Worm (Caenorhabditis elegans) whole organism, L1 larva: ENCODE data around the gene gem-1.

Source experiments
- C16A3.4 ChIP-seq: fragments of 150-350 bp; optimal IDR thresholded peaks from 2 replicates; lab custom pipeline; 2014; ENCODE audit warnings: missing biosample characterization, missing genetic modification characterization
- Y116A8C.19 ChIP-seq: sonication (generic microtip); optimal IDR thresholded peaks from 2 replicates; lab custom pipeline; 2016; ENCODE audit warnings: missing compliant biosample characterization, missing genetic modification characterization, borderline replicate concordance
- aha-1 ChIP-seq: fragments of 150-350 bp; optimal IDR thresholded peaks from 2 replicates; lab custom pipeline; 2014; ENCODE audit warnings: missing biosample characterization, missing genetic modification characterization
- alr-1 ChIP-seq: fragments of 200-800 bp; sonication (Bioruptor generic); optimal IDR thresholded peaks from 2 replicates; lab custom pipeline; 2018; ENCODE audit warnings: borderline replicate concordance, mild to moderate bottlenecking, missing genetic modification characterization, missing compliant biosample characterization
- aly-2 ChIP-seq: fragments of 150-350 bp; optimal IDR thresholded peaks from 2 replicates; lab custom pipeline; 2014; ENCODE audit warnings: missing biosample characterization, missing genetic modification characterization
- ama-1 ChIP-seq: fragments of 150-350 bp; optimal IDR thresholded peaks from 2 replicates; lab custom pipeline; 2014
- blmp-1 ChIP-seq: fragments of 150-350 bp; optimal IDR thresholded peaks from 2 replicates; lab custom pipeline; 2014; ENCODE audit warnings: missing biosample characterization, missing genetic modification characterization
- ceh-63 ChIP-seq: fragments of 200-800 bp; sonication (Bioruptor generic); optimal IDR thresholded peaks from 2 replicates; lab custom pipeline; 2018; ENCODE audit warnings: mild to moderate bottlenecking, missing genetic modification characterization, missing compliant biosample characterization
- ceh-8 ChIP-seq: fragments of 200-800 bp; sonication (Bioruptor generic); optimal IDR thresholded peaks from 2 replicates; lab custom pipeline; 2018; ENCODE audit warnings: mild to moderate bottlenecking, missing genetic modification characterization, moderate library complexity, missing compliant biosample characterization
- ces-1 ChIP-seq: fragments of 150-350 bp; optimal IDR thresholded peaks from 2 replicates; lab custom pipeline; 2014; ENCODE audit warnings: missing biosample characterization, missing genetic modification reagents, missing genetic modification characterization
- dpl-1 ChIP-seq, 3 experiments: fragments of 150-350 bp in 2 of 3; sonication (generic microtip) in 1 of 3; optimal IDR thresholded peaks; 2 replicates each; lab custom pipeline; 2014 to 2017; ENCODE audit warnings: missing biosample characterization in 3 of 3, missing genetic modification characterization in 3 of 3, missing genetic modification reagents in 3 of 3
- dsc-1 ChIP-seq: sonication (generic microtip); optimal IDR thresholded peaks from 2 replicates; lab custom pipeline; 2016; ENCODE audit warnings: mild to moderate bottlenecking, missing genetic modification characterization, missing compliant biosample characterization
- efl-3 ChIP-seq: fragments of 200-800 bp; sonication (Bioruptor generic); optimal IDR thresholded peaks from 2 replicates; lab custom pipeline; 2018; ENCODE audit warnings: mild to moderate bottlenecking, missing genetic modification characterization, missing compliant biosample characterization
- elt-2 ChIP-seq: sonication (generic microtip); optimal IDR thresholded peaks from 2 replicates; lab custom pipeline; 2016; ENCODE audit warnings: missing genetic modification characterization, mild to moderate bottlenecking, inconsistent platforms, missing compliant biosample characterization, missing genetic modification reagents
- ets-5 ChIP-seq: fragments of 200-800 bp; sonication (Bioruptor generic); IDR thresholded peaks from 2 replicates; pipeline ENCODE4 v1.3.6; 2022; ENCODE audit warnings: missing genetic modification characterization, missing compliant biosample characterization
- fkh-10 ChIP-seq: sonication (generic microtip); optimal IDR thresholded peaks from 2 replicates; lab custom pipeline; 2017; ENCODE audit warnings: missing biosample characterization, missing genetic modification reagents, missing genetic modification characterization
- fkh-8 ChIP-seq: sonication (generic microtip); optimal IDR thresholded peaks from 2 replicates; lab custom pipeline; 2016; ENCODE audit warnings: mild to moderate bottlenecking, missing genetic modification characterization, missing compliant biosample characterization
- fos-1 ChIP-seq: fragments of 150-350 bp; optimal IDR thresholded peaks from 2 replicates; lab custom pipeline; 2014; ENCODE audit warnings: missing biosample characterization, missing genetic modification characterization
- hlh-17 ChIP-seq: fragments of 200-800 bp; sonication (Bioruptor generic); optimal IDR thresholded peaks from 2 replicates; lab custom pipeline; 2018; ENCODE audit warnings: missing genetic modification characterization, mild to moderate bottlenecking, missing compliant biosample characterization, moderate library complexity, borderline replicate concordance
- hlh-4 ChIP-seq: sonication (generic microtip); optimal IDR thresholded peaks from 2 replicates; lab custom pipeline; 2016; ENCODE audit warnings: mild to moderate bottlenecking, missing genetic modification characterization, missing compliant biosample characterization
- hpl-2 ChIP-seq: fragments of 150-350 bp; optimal IDR thresholded peaks from 2 replicates; lab custom pipeline; 2014; ENCODE audit warnings: missing biosample characterization, missing genetic modification reagents, missing genetic modification characterization
- irx-1 ChIP-seq: sonication (generic microtip); optimal IDR thresholded peaks from 2 replicates; lab custom pipeline; 2016; ENCODE audit warnings: missing genetic modification characterization, missing compliant biosample characterization
- jun-1 ChIP-seq: fragments of 150-350 bp; optimal IDR thresholded peaks from 2 replicates; lab custom pipeline; 2014; ENCODE audit warnings: missing biosample characterization, missing genetic modification reagents, missing genetic modification characterization
- lin-13 ChIP-seq: fragments of 150-350 bp; optimal IDR thresholded peaks from 2 replicates; lab custom pipeline; 2014; ENCODE audit warnings: missing biosample characterization, missing genetic modification reagents, missing genetic modification characterization
- lin-14 ChIP-seq: fragments of 200-800 bp; sonication (Bioruptor generic); optimal IDR thresholded peaks from 2 replicates; lab custom pipeline; 2018; ENCODE audit warnings: mild to moderate bottlenecking, missing genetic modification characterization, moderate library complexity, missing compliant biosample characterization
- lin-35 ChIP-seq, 2 experiments: fragments of 150-350 bp; optimal IDR thresholded peaks; 2 replicates each; lab custom pipeline; 2014; ENCODE audit warnings: missing biosample characterization in 2 of 2, missing genetic modification characterization in 2 of 2, missing genetic modification reagents in 2 of 2
- lir-3 ChIP-seq: sonication (generic microtip); optimal IDR thresholded peaks from 2 replicates; lab custom pipeline; 2016; ENCODE audit warnings: mild to moderate bottlenecking, missing genetic modification characterization, moderate library complexity, missing compliant biosample characterization; ENCODE audit not compliant: poor library complexity
- mab-9 ChIP-seq: fragments of 200-800 bp; sonication (Bioruptor generic); IDR thresholded peaks from 2 replicates; pipeline ENCODE4 v1.3.6; 2022; ENCODE audit warnings: missing genetic modification reagents, missing genetic modification characterization, missing compliant biosample characterization
- mdl-1 ChIP-seq, 2 experiments: fragments of 150-350 bp; optimal IDR thresholded peaks; 2 replicates each; lab custom pipeline; 2014 to 2017; ENCODE audit warnings: missing biosample characterization in 2 of 2, missing genetic modification characterization in 2 of 2, inconsistent platforms in 1 of 2
- mep-1 ChIP-seq: fragments of 150-350 bp; optimal IDR thresholded peaks from 2 replicates; lab custom pipeline; 2014; ENCODE audit warnings: missing biosample characterization, missing genetic modification characterization
- nhr-12 ChIP-seq: sonication (generic microtip); optimal IDR thresholded peaks from 2 replicates; lab custom pipeline; 2017; ENCODE audit warnings: missing biosample characterization, missing genetic modification characterization
- nhr-19 ChIP-seq: fragments of 200-800 bp; sonication (Bioruptor generic); conservative IDR thresholded peaks from 2 replicates; pipeline ENCODE4 v1.3.6; 2022; ENCODE audit warnings: missing genetic modification characterization, missing compliant biosample characterization
- nhr-20 ChIP-seq: sonication (generic microtip); optimal IDR thresholded peaks from 2 replicates; lab custom pipeline; 2016; ENCODE audit warnings: mild to moderate bottlenecking, missing genetic modification characterization, missing compliant biosample characterization
- nhr-237 ChIP-seq: fragments of 150-350 bp; optimal IDR thresholded peaks from 2 replicates; lab custom pipeline; 2014; ENCODE audit warnings: missing biosample characterization, missing genetic modification characterization
- nhr-28 ChIP-seq: fragments of 150-350 bp; optimal IDR thresholded peaks from 2 replicates; lab custom pipeline; 2014; ENCODE audit warnings: missing biosample characterization, missing genetic modification characterization
- nhr-47 ChIP-seq: sonication (generic microtip); optimal IDR thresholded peaks from 2 replicates; lab custom pipeline; 2016; ENCODE audit warnings: mild to moderate bottlenecking, missing genetic modification characterization, moderate library complexity, missing compliant biosample characterization
- nhr-71 ChIP-seq: sonication (generic microtip); optimal IDR thresholded peaks from 2 replicates; lab custom pipeline; 2016; ENCODE audit warnings: mild to moderate bottlenecking, missing genetic modification characterization, moderate library complexity, missing compliant biosample characterization
- nhr-76 ChIP-seq: sonication (generic microtip); optimal IDR thresholded peaks from 2 replicates; lab custom pipeline; 2017; ENCODE audit warnings: missing biosample characterization, missing genetic modification characterization
- nhr-77 ChIP-seq: fragments of 150-350 bp; optimal IDR thresholded peaks from 2 replicates; lab custom pipeline; 2014; ENCODE audit warnings: missing biosample characterization, missing genetic modification characterization
- nhr-84 ChIP-seq: sonication (generic microtip); optimal IDR thresholded peaks from 2 replicates; lab custom pipeline; 2017; ENCODE audit warnings: missing biosample characterization, missing genetic modification characterization
- nhr-85 ChIP-seq: sonication (generic microtip); peaks from one replicate; lab custom pipeline; 2016; ENCODE audit warnings: missing genetic modification characterization, inconsistent platforms, missing compliant biosample characterization
- pqm-1 ChIP-seq: sonication (generic microtip); optimal IDR thresholded peaks from 3 replicates; lab custom pipeline; 2017; ENCODE audit warnings: missing biosample characterization, missing genetic modification characterization
- skn-1 ChIP-seq: fragments of 150-350 bp; optimal IDR thresholded peaks from 2 replicates; lab custom pipeline; 2014; ENCODE audit warnings: missing biosample characterization, missing genetic modification characterization
- snu-23 ChIP-seq: sonication (generic microtip); optimal IDR thresholded peaks from 2 replicates; lab custom pipeline; 2016; ENCODE audit warnings: missing genetic modification characterization, missing compliant biosample characterization
- sptf-1 ChIP-seq: fragments of 150-350 bp; optimal IDR thresholded peaks from 2 replicates; lab custom pipeline; 2014; ENCODE audit warnings: missing biosample characterization, missing genetic modification characterization
- unc-130 ChIP-seq: fragments of 150-350 bp; optimal IDR thresholded peaks from 2 replicates; lab custom pipeline; 2017; ENCODE audit warnings: missing biosample characterization, missing genetic modification characterization, inconsistent platforms
- unc-30 ChIP-seq: sonication (generic microtip); optimal IDR thresholded peaks from 2 replicates; lab custom pipeline; 2017; ENCODE audit warnings: missing biosample characterization, missing genetic modification characterization
- vab-15 ChIP-seq: sonication (generic microtip); optimal IDR thresholded peaks from 2 replicates; lab custom pipeline; 2017; ENCODE audit warnings: missing genotype, mild to moderate bottlenecking, missing genetic modification characterization, missing compliant biosample characterization
- xbp-1 ChIP-seq: sonication (generic microtip); optimal IDR thresholded peaks from 2 replicates; lab custom pipeline; 2016; ENCODE audit warnings: missing genetic modification characterization, missing compliant biosample characterization
- ztf-4 ChIP-seq: fragments of 150-350 bp; optimal IDR thresholded peaks from 2 replicates; lab custom pipeline; 2014; ENCODE audit warnings: missing biosample characterization, missing genetic modification characterization

The gem-1 gene

ce11 chrX:13354672-13355407, 22.0 kb downstream of the gem-1 start (continued):
- TF ChIP-seq snu-23 (GFP tag; lab: Kevin White, UChicago): peak; percentile 62
- no peak for TF ChIP-seq sptf-1
- TF ChIP-seq C16A3.4 (tag; lab: Kevin White, UChicago): peak; percentile 25
- TF ChIP-seq lin-13: peak; percentile 2
- TF ChIP-seq lin-14: peak; percentile 83
- peak; percentile 76 for TF ChIP-seq nhr-71
- TF ChIP-seq irx-1 (tag; lab: Kevin White, UChicago): peak; percentile 3
- TF ChIP-seq nhr-28: no peak
- no peak for TF ChIP-seq aly-2 (tag; lab: Kevin White, UChicago)
- TF ChIP-seq lin-35 (GFP tag; optimal IDR thresholded peaks at IDR 0.05; lab: Kevin White, UChicago): peak in 1 of 2 experiments; percentile 37
- TF ChIP-seq ztf-4 (tag; lab: Kevin White, UChicago): peak; percentile 27
- TF ChIP-seq fos-1 (tag; lab: Kevin White, UChicago): no peak
- no peak for TF ChIP-seq aha-1 (tag; lab: Kevin White, UChicago)
- no peak for TF ChIP-seq dpl-1 (GFP tag; optimal IDR thresholded peaks at IDR 0.05; lab: Kevin White, UChicago)
- peak; percentile 44 for TF ChIP-seq unc-130 (tag; lab: Kevin White, UChicago)
- peak; percentile 41 for TF ChIP-seq dsc-1 (tag; lab: Kevin White, UChicago)
- TF ChIP-seq elt-2 (tag; lab: Kevin White, UChicago): peak; percentile 69
- TF ChIP-seq nhr-85: peak; percentile 90
- TF ChIP-seq nhr-20 (tag; lab: Kevin White, UChicago): peak; percentile 70

- TF ChIP-seq nhr-85: peak; percentile 99
- no peak for TF ChIP-seq dsc-1 (tag; lab: Kevin White, UChicago)
- peak; percentile 15 for TF ChIP-seq nhr-237 (tag; lab: Kevin White, UChicago)
- TF ChIP-seq skn-1 (tag; lab: Kevin White, UChicago): no peak
- TF ChIP-seq ets-5 (GFP tag; lab: Robert Waterston, UW): no peak
- no peak for TF ChIP-seq hlh-17 (GFP tag; lab: Kevin White, UChicago)
- peak; percentile 98 for TF ChIP-seq nhr-19 (GFP tag; lab: Robert Waterston, UW)
- TF ChIP-seq lir-3 (tag; lab: Kevin White, UChicago): peak; percentile 17
- peak; percentile 57 for TF ChIP-seq nhr-77 (tag; lab: Kevin White, UChicago)
- TF ChIP-seq xbp-1 (tag; lab: Kevin White, UChicago): peak; percentile 35
- TF ChIP-seq fkh-8: no peak
- peak; percentile 73 for TF ChIP-seq nhr-47 (tag; lab: Kevin White, UChicago)
- peak; percentile 67 for TF ChIP-seq jun-1
- peak; percentile 26 for TF ChIP-seq fos-1 (tag; lab: Kevin White, UChicago)
- TF ChIP-seq nhr-76 (tag; lab: Kevin White, UChicago): peak; percentile 41
- peak; percentile 65 for TF ChIP-seq mep-1 (tag; lab: Kevin White, UChicago)
- no peak for TF ChIP-seq fkh-10
- TF ChIP-seq unc-130 (tag; lab: Kevin White, UChicago): no peak
- TF ChIP-seq ama-1: no peak
- TF ChIP-seq mab-9 (GFP tag; lab: Robert Waterston, UW): no peak
- no peak for TF ChIP-seq ces-1 (GFP tag; lab: Kevin White, UChicago)
- TF ChIP-seq ceh-8 (GFP tag; lab: Kevin White, UChicago): no peak
- TF ChIP-seq Y116A8C.19 (tag; lab: Kevin White, UChicago): no peak
- no peak for TF ChIP-seq aly-2 (tag; lab: Kevin White, UChicago)
- peak; percentile 88 for TF ChIP-seq snu-23 (GFP tag; lab: Kevin White, UChicago)
- TF ChIP-seq elt-2 (tag; lab: Kevin White, UChicago): peak; percentile 61
- no peak for TF ChIP-seq nhr-84 (tag; lab: Kevin White, UChicago)
- no peak for TF ChIP-seq efl-3
- no peak for TF ChIP-seq vab-15 (tag; lab: Kevin White, UChicago)
- TF ChIP-seq pqm-1 (tag; lab: Kevin White, UChicago): no peak
- TF ChIP-seq nhr-12 (tag; lab: Kevin White, UChicago): no peak
- peak; percentile 94 for TF ChIP-seq blmp-1 (tag; lab: Kevin White, UChicago)
- TF ChIP-seq unc-30 (tag; lab: Kevin White, UChicago): no peak
- no peak for TF ChIP-seq hpl-2
- peak; percentile 38 for TF ChIP-seq lin-13
- no peak for TF ChIP-seq alr-1 (tag; lab: Kevin White, UChicago)
- no peak for TF ChIP-seq ceh-63 (GFP tag; lab: Kevin White, UChicago)
- TF ChIP-seq mdl-1 (tag; optimal IDR thresholded peaks at IDR 0.05; lab: Kevin White, UChicago): peak in 1 of 2 experiments; percentile 88
- TF ChIP-seq hlh-4 (tag; lab: Kevin White, UChicago): no peak
These were observed 23.3 kb downstream of the gem-1 start for ce11 chrX:13353530-13353929.
